Fruit fly (Drosophila melanogaster) whole organism, embryonic: Measurements from ENCODE around the gene velo.

Source experiments
- Adf1 ChIP-seq: fragments of 200-800 bp; sonication (Bioruptor generic); IDR thresholded peaks from 2 replicates; pipeline ENCODE4 v1.3.6; 2022; ENCODE audit warnings: missing biosample characterization, missing genetic modification characterization
- Atf-2 ChIP-seq: fragments of 200-800 bp; sonication (Bioruptor generic); optimal IDR thresholded peaks from 2 replicates; lab custom pipeline; 2016; ENCODE audit warnings: missing biosample characterization, missing genetic modification characterization
- Atf3 ChIP-seq: fragments of 200-800 bp; sonication (Bioruptor generic); optimal IDR thresholded peaks from 3 replicates; lab custom pipeline; 2016; ENCODE audit warnings: missing biosample characterization, missing genetic modification characterization
- B-H2 ChIP-seq: fragments of 200-800 bp; sonication (Bioruptor generic); optimal IDR thresholded peaks from 2 replicates; lab custom pipeline; 2018; ENCODE audit warnings: missing biosample characterization, mild to moderate bottlenecking, missing genetic modification characterization
- BtbVII ChIP-seq: fragments of 200-800 bp; sonication (Bioruptor generic); optimal IDR thresholded peaks from 3 replicates; lab custom pipeline; 2017; ENCODE audit warnings: missing biosample characterization, mild to moderate bottlenecking, missing genetic modification characterization
- CG10543 ChIP-seq: fragments of 200-800 bp; sonication (Bioruptor generic); optimal IDR thresholded peaks from 3 replicates; lab custom pipeline; 2017; ENCODE audit warnings: missing biosample characterization, mild to moderate bottlenecking, missing genetic modification characterization, moderate library complexity
- CG11723 ChIP-seq: fragments of 200-800 bp; sonication (Bioruptor generic); optimal IDR thresholded peaks from 2 replicates; lab custom pipeline; 2017; ENCODE audit warnings: missing biosample characterization, mild to moderate bottlenecking, missing genetic modification characterization
- CG12071 ChIP-seq: fragments of 200-800 bp; sonication (Bioruptor generic); optimal IDR thresholded peaks from 3 replicates; lab custom pipeline; 2018; ENCODE audit warnings: missing biosample characterization, mild to moderate bottlenecking, missing genetic modification characterization
- CG12299 ChIP-seq: fragments of 200-800 bp; sonication (Bioruptor generic); optimal IDR thresholded peaks from 2 replicates; lab custom pipeline; 2018; ENCODE audit warnings: missing biosample characterization, mild to moderate bottlenecking, missing genetic modification characterization
- CG12769 ChIP-seq: fragments of 200-800 bp; sonication (Bioruptor generic); optimal IDR thresholded peaks from 2 replicates; lab custom pipeline; 2019; ENCODE audit warnings: missing biosample characterization, mild to moderate bottlenecking, missing genetic modification characterization, moderate library complexity
- CG13775 ChIP-seq: fragments of 200-800 bp; sonication (Bioruptor generic); optimal IDR thresholded peaks from 3 replicates; lab custom pipeline; 2017; ENCODE audit warnings: missing biosample characterization, mild to moderate bottlenecking, missing genetic modification characterization
- CG14050 ChIP-seq: fragments of 200-800 bp; sonication (Bioruptor generic); IDR thresholded peaks from 3 replicates; pipeline ENCODE4 v1.3.6; 2022; ENCODE audit warnings: missing biosample characterization, missing genetic modification characterization
- CG31388 ChIP-seq: fragments of 200-800 bp; sonication (Bioruptor generic); optimal IDR thresholded peaks from 2 replicates; lab custom pipeline; 2016; ENCODE audit warnings: missing biosample characterization, missing genetic modification characterization
- CG3163 ChIP-seq: fragments of 200-800 bp; sonication (Bioruptor generic); optimal IDR thresholded peaks from 3 replicates; lab custom pipeline; 2016; ENCODE audit warnings: missing biosample characterization, missing genetic modification characterization
- CG34376 ChIP-seq: fragments of 200-800 bp; sonication (Bioruptor generic); optimal IDR thresholded peaks from 2 replicates; lab custom pipeline; 2018; ENCODE audit warnings: missing biosample characterization, mild to moderate bottlenecking, missing genetic modification characterization
- CG34422 ChIP-seq: fragments of 200-800 bp; sonication (Bioruptor generic); IDR thresholded peaks from 3 replicates; pipeline ENCODE4 v1.3.6; 2022; ENCODE audit warnings: missing biosample characterization, missing genetic modification characterization
- CG4707 ChIP-seq: fragments of 200-800 bp; sonication (Bioruptor generic); optimal IDR thresholded peaks from 2 replicates; lab custom pipeline; 2018; ENCODE audit warnings: missing biosample characterization, mild to moderate bottlenecking, missing genetic modification characterization, moderate library complexity
- CG6791 ChIP-seq: fragments of 200-800 bp; sonication (Bioruptor generic); IDR thresholded peaks from 3 replicates; pipeline ENCODE4 v1.3.6; 2022; ENCODE audit warnings: missing biosample characterization, missing genetic modification characterization; ENCODE audit not compliant: partially characterized antibody
- CG7372 ChIP-seq: fragments of 200-800 bp; sonication (Bioruptor generic); IDR thresholded peaks from 2 replicates; pipeline ENCODE4 v1.3.6; 2022; ENCODE audit warnings: missing biosample characterization, missing genetic modification characterization
- Deaf1 ChIP-seq: fragments of 200-800 bp; optimal IDR thresholded peaks from 3 replicates; lab custom pipeline; 2019; ENCODE audit warnings: missing biosample characterization, mild to moderate bottlenecking, missing genetic modification characterization, moderate library complexity
- Dll ChIP-seq: fragments of 200-800 bp; sonication (Bioruptor generic); IDR thresholded peaks from 4 replicates; pipeline ENCODE4 v1.3.6; 2022; ENCODE audit warnings: missing biosample characterization, missing genetic modification characterization; ENCODE audit not compliant: partially characterized antibody
- Doc2 ChIP-seq: fragments of 200-800 bp; sonication (Bioruptor generic); IDR thresholded peaks from 2 replicates; pipeline ENCODE4 v1.3.6; 2022; ENCODE audit warnings: missing biosample characterization, missing genetic modification characterization
- Drgx ChIP-seq: fragments of 200-800 bp; sonication (Bioruptor generic); IDR thresholded peaks from 2 replicates; pipeline ENCODE4 v1.3.6; 2022; ENCODE audit warnings: missing biosample characterization, missing genetic modification characterization
- H15 ChIP-seq: fragments of 200-800 bp; sonication (Bioruptor generic); IDR thresholded peaks from 3 replicates; pipeline ENCODE4 v1.3.6; 2022; ENCODE audit warnings: missing biosample characterization, missing genetic modification characterization
- HmgZ ChIP-seq: fragments of 200-800 bp; sonication (Bioruptor generic); optimal IDR thresholded peaks from 2 replicates; lab custom pipeline; 2018; ENCODE audit warnings: missing biosample characterization, mild to moderate bottlenecking, missing genetic modification characterization
- Kr ChIP-seq: fragments of 200-800 bp; sonication (Bioruptor generic); optimal IDR thresholded peaks from 2 replicates; lab custom pipeline; 2017; ENCODE audit warnings: missing biosample characterization, mild to moderate bottlenecking, missing genetic modification characterization
- Lhr ChIP-seq: fragments of 200-800 bp; sonication (Bioruptor generic); optimal IDR thresholded peaks from 3 replicates; lab custom pipeline; 2017; ENCODE audit warnings: mild to moderate bottlenecking, missing biosample characterization, missing genetic modification reagents, missing genetic modification characterization
- MBD-R2 ChIP-seq: fragments of 200-800 bp; sonication (Bioruptor generic); IDR thresholded peaks from 2 replicates; pipeline ENCODE4 v1.3.6; 2022; ENCODE audit warnings: missing biosample characterization, missing genetic modification characterization
- Mes4 ChIP-seq: fragments of 200-800 bp; sonication (Bioruptor generic); optimal IDR thresholded peaks from 2 replicates; lab custom pipeline; 2016; ENCODE audit warnings: missing biosample characterization, missing genetic modification characterization
- NC2α ChIP-seq: fragments of 200-800 bp; sonication (Bioruptor generic); optimal IDR thresholded peaks from 2 replicates; lab custom pipeline; 2016; ENCODE audit warnings: missing biosample characterization, missing genetic modification characterization
- NfI ChIP-seq: fragments of 200-800 bp; sonication (Bioruptor generic); optimal IDR thresholded peaks from 3 replicates; lab custom pipeline; 2018; ENCODE audit warnings: missing biosample characterization, mild to moderate bottlenecking, missing genetic modification characterization, moderate library complexity
- Opbp ChIP-seq: fragments of 200-800 bp; sonication (Bioruptor generic); IDR thresholded peaks from 3 replicates; pipeline ENCODE4 v1.3.6; 2022; ENCODE audit warnings: missing biosample characterization, missing genetic modification characterization; ENCODE audit not compliant: partially characterized antibody
- Side ChIP-seq: fragments of 200-800 bp; sonication (Bioruptor generic); optimal IDR thresholded peaks from 2 replicates; lab custom pipeline; 2016; ENCODE audit warnings: missing biosample characterization, missing genetic modification characterization
- Trl ChIP-seq, 3 experiments: fragments of >200 bp in 2 of 3; fragments of 200-800 bp in 1 of 3; sonication (Bioruptor generic) in 1 of 3; optimal IDR thresholded peaks; 2 replicates in 1 of 3; 3 replicates in 2 of 3; lab custom pipeline; 2016 to 2017; ENCODE audit warnings: missing biosample characterization in 1 of 3, missing genetic modification characterization in 1 of 3
- Xrp1 ChIP-seq: fragments of 200-800 bp; sonication (Bioruptor generic); IDR thresholded peaks from 2 replicates; pipeline ENCODE4 v1.3.6; 2022; ENCODE audit warnings: missing biosample characterization, missing genetic modification characterization
- bbx ChIP-seq: fragments of 200-800 bp; sonication (Bioruptor generic); IDR thresholded peaks from 2 replicates; pipeline ENCODE4 v1.3.6; 2022; ENCODE audit warnings: missing biosample characterization, missing genetic modification characterization; ENCODE audit not compliant: partially characterized antibody
- bcd ChIP-seq: fragments of 200-800 bp; sonication (Bioruptor generic); optimal IDR thresholded peaks from 2 replicates; lab custom pipeline; 2017; ENCODE audit warnings: missing biosample characterization, mild to moderate bottlenecking, missing genetic modification characterization
- dimm ChIP-seq: fragments of 200-800 bp; sonication (Bioruptor generic); IDR thresholded peaks from 2 replicates; pipeline ENCODE4 v1.3.6; 2022; ENCODE audit warnings: missing biosample characterization, missing genetic modification characterization
- fd102C ChIP-seq: fragments of 200-800 bp; sonication (Bioruptor generic); optimal IDR thresholded peaks from 2 replicates; lab custom pipeline; 2018; ENCODE audit warnings: missing biosample characterization, mild to moderate bottlenecking, missing genetic modification characterization, moderate library complexity
- gcm2 ChIP-seq: fragments of 200-800 bp; sonication (Bioruptor generic); optimal IDR thresholded peaks from 2 replicates; lab custom pipeline; 2016; ENCODE audit warnings: missing biosample characterization, missing genetic modification characterization
- hkb ChIP-seq, 2 experiments: fragments of 200-800 bp in 1 of 2; fragments of >200 bp in 1 of 2; sonication (Bioruptor generic) in 1 of 2; IDR thresholded peaks in 1 of 2; optimal IDR thresholded peaks in 1 of 2; 2 replicates each; pipeline versions ENCODE4 v1.3.6 to Lab custom; 2017 to 2022; ENCODE audit warnings: missing biosample characterization in 1 of 2, missing genetic modification characterization in 1 of 2
- mirr ChIP-seq: fragments of 200-800 bp; sonication (Bioruptor generic); optimal IDR thresholded peaks from 3 replicates; lab custom pipeline; 2018; ENCODE audit warnings: missing biosample characterization, mild to moderate bottlenecking, missing genetic modification characterization
- org-1 ChIP-seq: fragments of 200-800 bp; sonication (Bioruptor generic); optimal IDR thresholded peaks from 2 replicates; lab custom pipeline; 2017; ENCODE audit warnings: missing biosample characterization, missing genetic modification characterization
- pb ChIP-seq: fragments of 200-800 bp; sonication (Bioruptor generic); optimal IDR thresholded peaks from 3 replicates; lab custom pipeline; 2016; ENCODE audit warnings: missing biosample characterization, missing genetic modification characterization
- prd ChIP-seq, 3 experiments: fragments of >200 bp in 2 of 3; fragments of 200-800 bp in 1 of 3; sonication (Bioruptor generic) in 1 of 3; optimal IDR thresholded peaks in 2 of 3; IDR thresholded peaks in 1 of 3; 2 replicates in 2 of 3; 3 replicates in 1 of 3; pipeline versions ENCODE4 v1.3.6 to Lab custom; 2017 to 2022; ENCODE audit warnings: missing biosample characterization in 1 of 3, missing genetic modification characterization in 1 of 3
- seq ChIP-seq: fragments of 200-800 bp; sonication (Bioruptor generic); IDR thresholded peaks from 2 replicates; pipeline ENCODE4 v1.3.6; 2022; ENCODE audit warnings: missing biosample characterization, missing genetic modification characterization
- sqz ChIP-seq: fragments of 200-800 bp; sonication (Bioruptor generic); optimal IDR thresholded peaks from 3 replicates; lab custom pipeline; 2018; ENCODE audit warnings: missing biosample characterization, mild to moderate bottlenecking, missing genetic modification characterization
- tx ChIP-seq: fragments of 200-800 bp; sonication (Bioruptor generic); optimal IDR thresholded peaks from 2 replicates; lab custom pipeline; 2016; ENCODE audit warnings: missing biosample characterization, missing genetic modification characterization

velo gene

dm6 chr3L:6703368-6703807 lies 49.2 kb downstream of the velo start, which contains the start of gene SP1173 (continued):
- TF ChIP-seq H15 (GFP tag; lab: Robert Waterston, UW) (no peak), Side (GFP tag; lab: Kevin White, UChicago) (peak; percentile 48), dimm (GFP tag; lab: Robert Waterston, UW) (no peak), prd (optimal IDR thresholded peaks at IDR 0.05; lab: Kevin White, UChicago) (no peak), prd (GFP tag; IDR thresholded peaks at IDR 0.05; lab: Robert Waterston, UW) (0 out of 3 replicates have a peak, but pooled peaks have one; percentile 37), Atf-2 (GFP tag; lab: Kevin White, UChicago) (no peak), CG31388 (GFP tag; lab: Kevin White, UChicago) (no peak), Dll (peak; percentile 54; the same call in 2 of the 4 replicates), Opbp (GFP tag; lab: Robert Waterston, UW) (peak; percentile 65; the same call in 1 of the 3 replicates), CG13775 (peak; percentile 20), seq (peak; percentile 70; the same call in 1 of the 2 replicates), fd102C (GFP tag; lab: Kevin White, UChicago) (no peak), CG10543 (GFP tag; lab: Kevin White, UChicago) (peak; percentile 80), Kr (GFP tag; lab: Kevin White, UChicago) (peak; percentile 60), CG3163 (GFP tag; lab: Kevin White, UChicago) (peak; percentile 41), B-H2 (GFP tag; lab: Kevin White, UChicago) (peak; percentile 69), CG12071 (GFP tag; lab: Kevin White, UChicago) (peak; percentile 58), Deaf1 (peak; percentile 61), CG14050 (GFP tag; lab: Robert Waterston, UW) (no peak; the same call in 2 of the 3 replicates), MBD-R2 (GFP tag; lab: Robert Waterston, UW) (peak; percentile 47; the same call in 1 of the 2 replicates), CG12299 (tag; lab: Kevin White, UChicago) (no peak), CG12769 (peak; percentile 82), CG7372 (GFP tag; lab: Robert Waterston, UW) (0 out of 2 replicates have a peak, but pooled peaks have one; percentile 17), bcd (peak; percentile 18), Atf3 (no peak), Trl (optimal IDR thresholded peaks at IDR 0.05; lab: Kevin White, UChicago) (no peak), Trl (GFP tag; optimal IDR thresholded peaks at IDR 0.05; lab: Kevin White, UChicago) (peak; percentile 45), CG34376 (GFP tag; lab: Kevin White, UChicago) (peak; percentile 80), pb (GFP tag; lab: Kevin White, UChicago) (peak; percentile 24), sqz (GFP tag; lab: Kevin White, UChicago) (peak; percentile 97), NC2α (no peak), Doc2 (GFP tag; lab: Robert Waterston, UW) (no peak), Mes4 (GFP tag; lab: Kevin White, UChicago) (peak; percentile 32), gcm2 (GFP tag; lab: Kevin White, UChicago) (peak; percentile 30), CG6791 (GFP tag; lab: Robert Waterston, UW) (peak; percentile 66; the same call in 1 of the 3 replicates), bbx (GFP tag; lab: Robert Waterston, UW) (peak; percentile 73; the same call in 1 of the 2 replicates), tx (GFP tag; lab: Kevin White, UChicago) (peak; percentile 6), Xrp1 (GFP tag; lab: Robert Waterston, UW) (peak; percentile 35; the same call in 1 of the 2 replicates), hkb (optimal IDR thresholded peaks at IDR 0.05; lab: Kevin White, UChicago) (no peak), hkb (GFP tag; IDR thresholded peaks at IDR 0.05; lab: Robert Waterston, UW) (peak; percentile 73), Lhr (GFP tag; lab: Kevin White, UChicago) (peak; percentile 40), CG11723 (GFP tag; lab: Kevin White, UChicago) (no peak), CG4707 (no peak), Adf1 (GFP tag; lab: Robert Waterston, UW) (peak; percentile 55; the same call in 1 of the 2 replicates), CG34422 (peak; percentile 88; the same call in 1 of the 3 replicates), HmgZ (tag; lab: Kevin White, UChicago) (peak; percentile 75), Drgx (GFP tag; lab: Robert Waterston, UW) (peak; percentile 48; the same call in 1 of the 2 replicates), NfI (GFP tag; lab: Kevin White, UChicago) (peak; percentile 33), org-1 (GFP tag; lab: Kevin White, UChicago) (peak; percentile 13), mirr (GFP tag; lab: Kevin White, UChicago) (peak; percentile 66), BtbVII (peak; percentile 51)
